Fruit fly (Drosophila melanogaster) whole organism: ENCODE data around the gene CG15579.

Experiments
- CG8478 ChIP-seq: fragments of >200 bp; optimal IDR thresholded peaks from 2 replicates; lab custom pipeline; 2018; ENCODE audit warnings: inconsistent platforms
- Dll ChIP-seq: fragments of >200 bp; optimal IDR thresholded peaks from 2 replicates; lab custom pipeline; 2017
- EcR ChIP-seq, 2 experiments: fragments of >200 bp; optimal IDR thresholded peaks; 2 replicates each; lab custom pipeline; 2017; ENCODE audit warnings: missing biosample characterization in 2 of 2, missing genetic modification characterization in 2 of 2, missing genetic modification reagents in 2 of 2
- pan ChIP-seq: fragments of >200 bp; optimal IDR thresholded peaks from 2 replicates; lab custom pipeline; 2017
- psq ChIP-seq: fragments of >200 bp; optimal IDR thresholded peaks from 2 replicates; lab custom pipeline; 2017
- usp ChIP-seq: fragments of >200 bp; optimal IDR thresholded peaks from 2 replicates; lab custom pipeline; 2017; ENCODE audit warnings: missing biosample characterization, missing genetic modification characterization, mixed read lengths

DNA sequence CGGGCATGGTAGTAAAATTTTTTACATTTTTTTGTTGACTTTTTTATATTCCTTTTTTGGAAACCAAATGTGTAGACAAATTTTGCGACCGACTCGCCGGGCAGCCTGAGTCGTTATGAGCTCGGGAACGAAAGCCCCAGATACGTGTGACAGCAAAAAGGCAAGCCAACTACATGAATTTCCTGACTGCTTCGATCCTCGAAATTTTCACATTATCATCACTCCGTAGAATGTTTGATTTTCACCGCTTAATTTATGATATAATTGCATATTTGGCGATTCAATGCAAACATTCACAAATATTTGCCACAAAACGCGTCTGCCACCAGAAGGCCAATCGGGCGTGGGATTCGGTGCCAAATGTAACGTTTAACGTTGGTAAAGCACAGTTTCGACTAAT lies 34.7 kb downstream of the CG15579 start, which contains the start of gene CG15577:
- TF ChIP-seq usp (GFP tag; lab: Kevin White, UChicago) (no peak), pan (lab: Kevin White, UChicago) (no peak), Dll (lab: Kevin White, UChicago) (no peak), psq (lab: Kevin White, UChicago) (no peak), CG8478 (lab: Kevin White, UChicago) (no peak), EcR (GFP tag; optimal IDR thresholded peaks at IDR 0.05; lab: Kevin White, UChicago) (no peak)
